Fruit fly (Drosophila melanogaster) whole organism, embryonic: ENCODE results near the gene CG1628.

Source experiments
- Aef1 ChIP-seq: fragments of 200-800 bp; sonication (Bioruptor generic); IDR thresholded peaks from 3 replicates; pipeline ENCODE4 v1.3.6; 2022; ENCODE audit warnings: missing biosample characterization, missing genetic modification characterization
- Awh ChIP-seq: fragments of 200-800 bp; sonication (Bioruptor generic); IDR thresholded peaks from 2 replicates; pipeline ENCODE4, ENCODE4 v1.3.6; 2022; ENCODE audit warnings: missing biosample characterization, missing genetic modification characterization
- CG10462 ChIP-seq: fragments of 200-800 bp; sonication (Bioruptor generic); optimal IDR thresholded peaks from 2 replicates; lab custom pipeline; 2016; ENCODE audit warnings: missing biosample characterization, missing genetic modification characterization
- CG11504 ChIP-seq: fragments of 200-800 bp; sonication (Bioruptor generic); optimal IDR thresholded peaks from 3 replicates; lab custom pipeline; 2019; ENCODE audit warnings: missing biosample characterization, mild to moderate bottlenecking, missing genetic modification characterization, moderate library complexity
- CG11696 ChIP-seq: fragments of 200-800 bp; sonication (Bioruptor generic); IDR thresholded peaks from 2 replicates; pipeline ENCODE4 v1.3.6; 2022; ENCODE audit warnings: missing biosample characterization, missing genetic modification characterization
- CG13296 ChIP-seq: fragments of 200-800 bp; sonication (Bioruptor generic); optimal IDR thresholded peaks from 3 replicates; lab custom pipeline; 2018; ENCODE audit warnings: missing biosample characterization, mild to moderate bottlenecking, missing genetic modification characterization
- CG13624 ChIP-seq: fragments of 200-800 bp; sonication (Bioruptor generic); optimal IDR thresholded peaks from 2 replicates; lab custom pipeline; 2016; ENCODE audit warnings: missing biosample characterization, missing genetic modification characterization
- CG14441 ChIP-seq: fragments of 200-800 bp; sonication (Bioruptor generic); IDR thresholded peaks from 2 replicates; pipeline ENCODE4 v1.3.6; 2022; ENCODE audit warnings: missing biosample characterization, missing genetic modification characterization
- CG14965 ChIP-seq: fragments of 200-800 bp; sonication (Bioruptor generic); optimal IDR thresholded peaks from 2 replicates; lab custom pipeline; 2016; ENCODE audit warnings: missing biosample characterization, missing genetic modification characterization, borderline replicate concordance
- CG17359 ChIP-seq: fragments of 200-800 bp; sonication (Bioruptor generic); optimal IDR thresholded peaks from 3 replicates; lab custom pipeline; 2018; ENCODE audit warnings: missing biosample characterization, mild to moderate bottlenecking, missing genetic modification characterization, moderate library complexity
- CG17912 ChIP-seq: fragments of 200-800 bp; sonication (Bioruptor generic); optimal IDR thresholded peaks from 2 replicates; lab custom pipeline; 2018; ENCODE audit warnings: missing biosample characterization, mild to moderate bottlenecking, missing genetic modification characterization
- CG18599 ChIP-seq: fragments of 200-800 bp; sonication (Bioruptor generic); optimal IDR thresholded peaks from 3 replicates; lab custom pipeline; 2017; ENCODE audit warnings: missing biosample characterization, missing genetic modification characterization, mild to moderate bottlenecking, moderate library complexity, missing genetic modification reagents
- CG2116 ChIP-seq: fragments of 200-800 bp; sonication (Bioruptor generic); optimal IDR thresholded peaks from 3 replicates; lab custom pipeline; 2018; ENCODE audit warnings: missing biosample characterization, mild to moderate bottlenecking, missing genetic modification characterization
- CG30403 ChIP-seq: fragments of 200-800 bp; sonication (Bioruptor generic); optimal IDR thresholded peaks from 3 replicates; lab custom pipeline; 2016; ENCODE audit warnings: missing biosample characterization, missing genetic modification characterization
- CG34376 ChIP-seq: fragments of 200-800 bp; sonication (Bioruptor generic); optimal IDR thresholded peaks from 2 replicates; lab custom pipeline; 2018; ENCODE audit warnings: missing biosample characterization, mild to moderate bottlenecking, missing genetic modification characterization
- CG6175 ChIP-seq: fragments of 200-800 bp; sonication (Bioruptor generic); IDR thresholded peaks from 3 replicates; pipeline ENCODE4 v1.3.6; 2022; ENCODE audit warnings: missing biosample characterization, missing genetic modification characterization
- CG8089 ChIP-seq: fragments of 200-800 bp; sonication (Bioruptor generic); optimal IDR thresholded peaks from 3 replicates; lab custom pipeline; 2016; ENCODE audit warnings: missing biosample characterization, missing genetic modification characterization
- CrebB ChIP-seq: fragments of 200-800 bp; sonication (Bioruptor generic); optimal IDR thresholded peaks from 3 replicates; lab custom pipeline; 2018; ENCODE audit warnings: missing biosample characterization, mild to moderate bottlenecking, missing genetic modification characterization
- D19A ChIP-seq: fragments of 200-800 bp; optimal IDR thresholded peaks from 3 replicates; lab custom pipeline; 2019; ENCODE audit warnings: missing biosample characterization, mild to moderate bottlenecking, missing genetic modification characterization, moderate library complexity
- Elba2 ChIP-seq: fragments of 200-800 bp; sonication (Bioruptor generic); optimal IDR thresholded peaks from 3 replicates; lab custom pipeline; 2016; ENCODE audit warnings: missing biosample characterization, missing genetic modification characterization
- Fer1 ChIP-seq: fragments of 200-800 bp; sonication (Bioruptor generic); optimal IDR thresholded peaks from 2 replicates; lab custom pipeline; 2017; ENCODE audit warnings: missing biosample characterization, mild to moderate bottlenecking, missing genetic modification characterization
- NC2β ChIP-seq: fragments of 200-800 bp; sonication (Bioruptor generic); optimal IDR thresholded peaks from 2 replicates; lab custom pipeline; 2016; ENCODE audit warnings: missing biosample characterization, missing genetic modification characterization
- Nf-YA ChIP-seq: fragments of 200-800 bp; sonication (Bioruptor generic); IDR thresholded peaks from 2 replicates; pipeline ENCODE4 v1.3.6; 2022; ENCODE audit warnings: missing biosample characterization, missing genetic modification characterization
- Pdp1 ChIP-seq, 2 experiments: fragments of 200-800 bp; sonication (Bioruptor generic); optimal IDR thresholded peaks; 3 replicates each; lab custom pipeline; 2016; ENCODE audit warnings: missing biosample characterization in 2 of 2, missing genetic modification characterization in 2 of 2, mild to moderate bottlenecking in 1 of 2, moderate library complexity in 1 of 2
- Rx ChIP-seq: fragments of 200-800 bp; sonication (Bioruptor generic); IDR thresholded peaks from 2 replicates; pipeline ENCODE4 v1.3.6; 2022; ENCODE audit warnings: missing biosample characterization, missing genetic modification characterization
- Sox102F ChIP-seq: fragments of 200-800 bp; sonication (Bioruptor generic); optimal IDR thresholded peaks from 2 replicates; lab custom pipeline; 2018; ENCODE audit warnings: missing biosample characterization, mild to moderate bottlenecking, missing genetic modification characterization, moderate library complexity
- Tbp ChIP-seq: fragments of >200 bp; optimal IDR thresholded peaks from 2 replicates; lab custom pipeline; 2018; ENCODE audit warnings: missing biosample characterization, missing genetic modification characterization
- ab ChIP-seq: fragments of 200-800 bp; sonication (Bioruptor generic); optimal IDR thresholded peaks from 2 replicates; lab custom pipeline; 2016; ENCODE audit warnings: missing biosample characterization, missing genetic modification characterization
- al ChIP-seq: fragments of 200-800 bp; sonication (Bioruptor generic); IDR thresholded peaks from 2 replicates; pipeline ENCODE4 v1.3.6; 2022; ENCODE audit warnings: missing biosample characterization, missing genetic modification characterization
- ase ChIP-seq: fragments of 200-800 bp; sonication (Bioruptor generic); IDR thresholded peaks from 3 replicates; pipeline ENCODE4 v1.3.6; 2022; ENCODE audit warnings: missing biosample characterization, missing genetic modification characterization
- cas ChIP-seq: fragments of 200-800 bp; sonication (Bioruptor generic); IDR thresholded peaks from 2 replicates; pipeline ENCODE4 v1.3.6; 2022; ENCODE audit warnings: missing biosample characterization, missing genetic modification characterization
- caup ChIP-seq: fragments of 200-800 bp; sonication (Bioruptor generic); optimal IDR thresholded peaks from 3 replicates; lab custom pipeline; 2017; ENCODE audit warnings: missing biosample characterization, mild to moderate bottlenecking, missing genetic modification characterization, moderate library complexity; ENCODE audit not compliant: severe bottlenecking
- ci ChIP-seq: fragments of 200-800 bp; sonication (Bioruptor generic); IDR thresholded peaks from 3 replicates; pipeline ENCODE4 v1.3.6; 2022; ENCODE audit warnings: missing biosample characterization, missing genetic modification characterization
- crc ChIP-seq: fragments of 200-800 bp; sonication (Bioruptor generic); optimal IDR thresholded peaks from 2 replicates; lab custom pipeline; 2016; ENCODE audit warnings: missing biosample characterization, missing genetic modification characterization
- dan ChIP-seq: fragments of 200-800 bp; sonication (Bioruptor generic); IDR thresholded peaks from 2 replicates; pipeline ENCODE4 v1.3.6; 2022; ENCODE audit warnings: missing biosample characterization, missing genetic modification characterization
- ewg ChIP-seq: fragments of 200-800 bp; sonication (Bioruptor generic); optimal IDR thresholded peaks from 3 replicates; lab custom pipeline; 2017; ENCODE audit warnings: mild to moderate bottlenecking, missing biosample characterization, missing genetic modification reagents, missing genetic modification characterization
- exex ChIP-seq: fragments of 200-800 bp; sonication (Bioruptor generic); optimal IDR thresholded peaks from 4 replicates; lab custom pipeline; 2018; ENCODE audit warnings: missing biosample characterization, mild to moderate bottlenecking, missing genetic modification characterization, moderate library complexity
- eyg ChIP-seq: fragments of 200-800 bp; sonication (Bioruptor generic); optimal IDR thresholded peaks from 3 replicates; lab custom pipeline; 2016; ENCODE audit warnings: missing biosample characterization, missing genetic modification characterization
- grau ChIP-seq: fragments of 200-800 bp; optimal IDR thresholded peaks from 3 replicates; lab custom pipeline; 2019; ENCODE audit warnings: missing biosample characterization, mild to moderate bottlenecking, missing genetic modification characterization, moderate library complexity
- kay ChIP-seq: fragments of 200-800 bp; sonication (Bioruptor generic); optimal IDR thresholded peaks from 2 replicates; lab custom pipeline; 2016; ENCODE audit warnings: missing biosample characterization, missing genetic modification characterization
- ken ChIP-seq: fragments of 200-800 bp; sonication (Bioruptor generic); IDR thresholded peaks from 3 replicates; pipeline ENCODE4 v1.3.6; 2022; ENCODE audit warnings: missing biosample characterization, missing genetic modification characterization
- mirr ChIP-seq: fragments of 200-800 bp; sonication (Bioruptor generic); optimal IDR thresholded peaks from 3 replicates; lab custom pipeline; 2018; ENCODE audit warnings: missing biosample characterization, mild to moderate bottlenecking, missing genetic modification characterization
- nau ChIP-seq: fragments of 200-800 bp; sonication (Bioruptor generic); optimal IDR thresholded peaks from 3 replicates; lab custom pipeline; 2017; ENCODE audit warnings: missing biosample characterization, mild to moderate bottlenecking, missing genetic modification characterization, missing genetic modification reagents
- odd ChIP-seq: fragments of 200-800 bp; sonication (Bioruptor generic); optimal IDR thresholded peaks from 2 replicates; lab custom pipeline; 2017; ENCODE audit warnings: missing biosample characterization, mild to moderate bottlenecking, missing genetic modification characterization
- sens-2 ChIP-seq: fragments of 200-800 bp; sonication (Bioruptor generic); IDR thresholded peaks from 2 replicates; pipeline ENCODE4 v1.3.6; 2022; ENCODE audit warnings: missing biosample characterization, missing genetic modification characterization
- slp2 ChIP-seq: fragments of 200-800 bp; sonication (Bioruptor generic); optimal IDR thresholded peaks from 2 replicates; lab custom pipeline; 2016; ENCODE audit warnings: missing biosample characterization, missing genetic modification characterization
- sna ChIP-seq: fragments of 200-800 bp; sonication (Bioruptor generic); IDR thresholded peaks from 2 replicates; pipeline ENCODE4 v1.3.6; 2022; ENCODE audit warnings: missing biosample characterization, missing genetic modification characterization; ENCODE audit not compliant: partially characterized antibody
- sr ChIP-seq: fragments of 200-800 bp; sonication (Bioruptor generic); IDR thresholded peaks from 3 replicates; pipeline ENCODE4 v1.3.6; 2022; ENCODE audit warnings: missing biosample characterization, missing genetic modification characterization
- stwl ChIP-seq: fragments of 200-800 bp; sonication (Bioruptor generic); optimal IDR thresholded peaks from 3 replicates; lab custom pipeline; 2018; ENCODE audit warnings: missing biosample characterization, mild to moderate bottlenecking, missing genetic modification characterization, moderate library complexity
- toy ChIP-seq: fragments of 200-800 bp; sonication (Bioruptor generic); IDR thresholded peaks from 2 replicates; pipeline ENCODE4 v1.3.6; 2022; ENCODE audit warnings: missing biosample characterization, missing genetic modification characterization

Gene CG1628

DNA sequence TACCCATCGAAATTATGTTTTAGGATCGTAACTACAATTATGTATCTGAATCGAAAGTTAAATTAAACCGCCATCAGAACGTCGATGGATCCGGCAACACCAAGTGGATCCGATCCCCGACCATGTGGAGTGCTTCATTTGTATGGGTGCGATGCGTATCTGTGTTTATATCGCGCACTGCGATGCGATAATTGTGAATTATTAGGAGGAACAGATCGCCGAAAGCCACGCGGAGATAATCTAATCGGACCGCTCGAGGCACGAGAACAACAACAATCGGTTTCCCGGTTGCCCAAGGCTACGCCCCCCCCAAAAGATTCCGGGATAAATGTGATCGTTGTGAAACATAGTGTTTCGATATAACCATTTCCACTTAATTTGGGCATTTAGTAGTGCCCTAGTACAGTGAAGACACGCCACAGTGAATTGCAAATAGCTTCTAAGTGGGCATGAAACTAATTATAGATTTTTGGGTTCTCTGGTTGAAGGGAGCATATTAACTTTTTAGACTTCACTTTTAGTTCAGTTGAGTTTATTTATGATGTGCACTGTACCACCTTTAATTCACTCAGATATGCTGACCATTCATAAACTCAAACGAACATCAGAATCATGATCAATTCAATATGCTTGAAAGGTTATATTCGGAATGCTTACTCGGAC lies 2.1 kb downstream of the CG1628 start (continued):
- TF ChIP-seq Elba2 (GFP tag; lab: Kevin White, UChicago) = no peak
- TF ChIP-seq Awh (GFP tag; lab: Robert Waterston, UW) = 0 out of 2 replicates have a peak, but pooled peaks have one; percentile 19
- TF ChIP-seq nau (GFP tag; lab: Kevin White, UChicago) = no peak
- TF ChIP-seq odd = no peak
- no peak for TF ChIP-seq ab (GFP tag; lab: Kevin White, UChicago)
- peak; percentile 58 for TF ChIP-seq al
- peak; percentile 82 for TF ChIP-seq ci
- no peak for TF ChIP-seq CG10462 (GFP tag; lab: Kevin White, UChicago)
- TF ChIP-seq CG8089 (GFP tag; lab: Kevin White, UChicago) = no peak
- no peak for TF ChIP-seq crc
- peak; percentile 41 for TF ChIP-seq CG30403
- no peak for TF ChIP-seq CG6175 (GFP tag; lab: Robert Waterston, UW)
- TF ChIP-seq D19A (tag; lab: Kevin White, UChicago) = peak; percentile 17
- peak; percentile 77 for TF ChIP-seq CG14441 (GFP tag; lab: Robert Waterston, UW)
- TF ChIP-seq eyg = no peak
- no peak for TF ChIP-seq stwl (tag; lab: Kevin White, UChicago)
- TF ChIP-seq cas (GFP tag; lab: Robert Waterston, UW) = no peak
- no peak for TF ChIP-seq CG11696 (GFP tag; lab: Robert Waterston, UW)
- TF ChIP-seq CG18599 (GFP tag; lab: Kevin White, UChicago) = peak; percentile 39
- TF ChIP-seq Tbp (GFP tag; lab: Kevin White, UChicago) = no peak
- no peak for TF ChIP-seq NC2β (GFP tag; lab: Kevin White, UChicago)
- peak; percentile 71 for TF ChIP-seq Sox102F (GFP tag; lab: Kevin White, UChicago)
- TF ChIP-seq CG13624 = peak; percentile 39
- TF ChIP-seq caup (GFP tag; lab: Kevin White, UChicago) = peak; percentile 18
- no peak for TF ChIP-seq sna
- 0 out of 2 replicates have a peak, but pooled peaks have one; percentile 23 for TF ChIP-seq Nf-YA (GFP tag; lab: Robert Waterston, UW)
- peak; percentile 73 for TF ChIP-seq Aef1 (GFP tag; lab: Robert Waterston, UW)
- no peak for TF ChIP-seq sr (GFP tag; lab: Robert Waterston, UW)
- TF ChIP-seq ken (GFP tag; lab: Robert Waterston, UW) = peak; percentile 71
- TF ChIP-seq ewg = no peak
- peak; percentile 42; the same call in 1 of the 2 replicates for TF ChIP-seq sens-2
- TF ChIP-seq exex (tag; lab: Kevin White, UChicago) = peak; percentile 66
- TF ChIP-seq CG14965 = no peak
- peak; percentile 62 for TF ChIP-seq CG17359 (tag; lab: Kevin White, UChicago)
- TF ChIP-seq toy (GFP tag; lab: Robert Waterston, UW) = no peak
- TF ChIP-seq Pdp1 (GFP tag; optimal IDR thresholded peaks at IDR 0.05; lab: Kevin White, UChicago) = peak; percentile 53 to 55
- TF ChIP-seq CG17912 (GFP tag; lab: Kevin White, UChicago) = no peak
- no peak for TF ChIP-seq CrebB (tag; lab: Kevin White, UChicago)
- peak; percentile 69 for TF ChIP-seq Rx (GFP tag; lab: Robert Waterston, UW)
- TF ChIP-seq dan (GFP tag; lab: Robert Waterston, UW) = no peak
- TF ChIP-seq Fer1 = peak; percentile 16
- TF ChIP-seq grau = peak; percentile 89
- TF ChIP-seq CG11504 = no peak
- peak; percentile 21 for TF ChIP-seq CG13296
- TF ChIP-seq ase (GFP tag; lab: Robert Waterston, UW) = peak; percentile 65; the same call in 1 of the 3 replicates
- no peak for TF ChIP-seq CG2116
- no peak for TF ChIP-seq mirr (GFP tag; lab: Kevin White, UChicago)
- no peak for TF ChIP-seq kay
- TF ChIP-seq CG34376 (GFP tag; lab: Kevin White, UChicago) = peak; percentile 64
- peak; percentile 25 for TF ChIP-seq slp2 (GFP tag; lab: Kevin White, UChicago)
